Worm (Caenorhabditis elegans): Measurements from ENCODE around the gene dnj-18.

Gene dnj-18

ce11 chrIII:4720620-4721227, 22.8 kb downstream of the dnj-18 start, which contains the start of gene emb-5 (continued):
- TF ChIP-seq sox-4 (tag; optimal IDR thresholded peaks at IDR 0.05) (no peak), pax-3 (tag; optimal IDR thresholded peaks at IDR 0.05) (peak; percentile 28), blmp-1 (tag; optimal IDR thresholded peaks at IDR 0.05) (no peak), lsy-2 (tag; optimal IDR thresholded peaks at IDR 0.05) (peak in 1 of 2 experiments; percentile 76), unc-86 (tag; optimal IDR thresholded peaks at IDR 0.05) (peak; percentile 61), fkh-8 (tag; optimal IDR thresholded peaks at IDR 0.05) (peak; percentile 62), unc-130 (tag; optimal IDR thresholded peaks at IDR 0.05) (no peak), lin-39 (tag; optimal IDR thresholded peaks at IDR 0.05) (peak; percentile 59), sup-37 (GFP tag; optimal IDR thresholded peaks at IDR 0.05) (peak; percentile 36), grh-1 (GFP tag; IDR thresholded peaks at IDR 0.05) (peak; percentile 58; the same call in 1 of the 2 replicates), lin-13 (GFP tag; optimal IDR thresholded peaks at IDR 0.05) (peak; percentile 62), pqm-1 (tag; optimal IDR thresholded peaks at IDR 0.05) (no peak), zip-4 (GFP tag; optimal IDR thresholded peaks at IDR 0.05) (no peak), isw-1 (GFP tag; IDR thresholded peaks at IDR 0.05) (peak; percentile 75), vab-15 (tag; optimal IDR thresholded peaks at IDR 0.05) (no peak), nhr-76 (tag; optimal IDR thresholded peaks at IDR 0.05) (no peak), skn-1 (tag; optimal IDR thresholded peaks at IDR 0.05) (peak; percentile 71), zag-1 (tag; optimal IDR thresholded peaks at IDR 0.05) (no peak), nhr-20 (tag; optimal IDR thresholded peaks at IDR 0.05) (peak; percentile 67), dpl-1 (GFP tag; optimal IDR thresholded peaks at IDR 0.05) (peak; percentile 95 to 97 (median 96)), nhr-77 (tag; optimal IDR thresholded peaks at IDR 0.05) (peak; percentile 28), mab-9 (GFP tag; IDR thresholded peaks at IDR 0.05) (peak; percentile 40; the same call in 1 of the 2 replicates), ztf-4 (tag; optimal IDR thresholded peaks at IDR 0.05) (no peak), tlp-1 (tag; optimal IDR thresholded peaks at IDR 0.05) (no peak), hlh-4 (tag; optimal IDR thresholded peaks at IDR 0.05) (no peak), F16B12.6 (tag; optimal IDR thresholded peaks at IDR 0.05) (peak; percentile 58)

- TF ChIP-seq fkh-8 (tag; optimal IDR thresholded peaks at IDR 0.05) (peak; percentile 83), hlh-17 (GFP tag; optimal IDR thresholded peaks at IDR 0.05; ENCODE audit: borderline replicate concordance) (no peak), nhr-77 (tag; optimal IDR thresholded peaks at IDR 0.05) (peak; percentile 69), nhr-237 (tag; optimal IDR thresholded peaks at IDR 0.05) (peak; percentile 46), ztf-11 (tag; optimal IDR thresholded peaks at IDR 0.05) (peak in 1 of 2 experiments; percentile 13), nhr-12 (tag; optimal IDR thresholded peaks at IDR 0.05) (no peak), tbx-2 (tag; optimal IDR thresholded peaks at IDR 0.05) (peak; percentile 73), C34B4.2 (tag; optimal IDR thresholded peaks at IDR 0.05) (no peak), skn-1 (tag; optimal IDR thresholded peaks at IDR 0.05) (peak; percentile 75), nhr-85 (tag) (peak; percentile 62), zag-1 (tag; optimal IDR thresholded peaks at IDR 0.05) (peak; percentile 68), elt-2 (tag; optimal IDR thresholded peaks at IDR 0.05) (no peak), mab-9 (GFP tag; IDR thresholded peaks at IDR 0.05) (peak; percentile 27; the same call in 1 of the 2 replicates), blmp-1 (tag; optimal IDR thresholded peaks at IDR 0.05) (peak; percentile 38), pax-3 (tag; optimal IDR thresholded peaks at IDR 0.05) (peak; percentile 49), jun-1 (tag; optimal IDR thresholded peaks at IDR 0.05) (peak; percentile 59), egl-27 (tag; optimal IDR thresholded peaks at IDR 0.05) (peak in 1 of 2 experiments; percentile 40), rnt-1 (tag; optimal IDR thresholded peaks at IDR 0.05) (peak; percentile 87), fkh-4 (tag; optimal IDR thresholded peaks at IDR 0.05; ENCODE audit: borderline replicate concordance) (no peak), lir-3 (tag; optimal IDR thresholded peaks at IDR 0.05; ENCODE audit: poor library complexity) (peak; percentile 51), sox-4 (tag; optimal IDR thresholded peaks at IDR 0.05) (peak; percentile 20), nhr-19 (GFP tag; conservative IDR thresholded peaks at IDR 0.05) (peak; percentile 73), fos-1 (tag; optimal IDR thresholded peaks at IDR 0.05) (peak; percentile 62), unc-98 (GFP tag; IDR thresholded peaks at IDR 0.05) (peak; percentile 46; the same call in 1 of the 2 replicates), nhr-28 (tag; optimal IDR thresholded peaks at IDR 0.05) (no peak), alr-1 (tag; optimal IDR thresholded peaks at IDR 0.05; ENCODE audit: borderline replicate concordance) (no peak), ceh-8 (GFP tag; optimal IDR thresholded peaks at IDR 0.05) (peak; percentile 62), mep-1 (tag; optimal IDR thresholded peaks at IDR 0.05) (peak; percentile 79), nhr-71 (tag; optimal IDR thresholded peaks at IDR 0.05) (peak; percentile 91), C04F5.9 (tag; optimal IDR thresholded peaks at IDR 0.05) (peak; percentile 31), lin-13 (GFP tag; optimal IDR thresholded peaks at IDR 0.05) (peak; percentile 67), irx-1 (tag; optimal IDR thresholded peaks at IDR 0.05) (peak; percentile 26), dpl-1 (GFP tag; optimal IDR thresholded peaks at IDR 0.05) (peak; percentile 58 to 75 (median 67))
Measured at ce11 chrIII:4721750-4722149, 23.8 kb downstream of the dnj-18 start, which contains the start of gene acy-1. Gene acy-1 (plus strand): TSS chrIII:4722095.
